Worm (Caenorhabditis elegans) whole organism, L2 larva: Measurements from ENCODE around the gene shk-1.

Source experiments
- C34F6.9 ChIP-seq: fragments of 150-350 bp; optimal IDR thresholded peaks from 2 replicates; lab custom pipeline; 2014; ENCODE audit warnings: missing biosample characterization, missing genetic modification characterization
- F13H6.1 ChIP-seq: sonication (generic microtip); optimal IDR thresholded peaks from 2 replicates; lab custom pipeline; 2016; ENCODE audit warnings: missing genetic modification characterization, missing compliant biosample characterization
- R02D3.7 ChIP-seq: fragments of 150-350 bp; optimal IDR thresholded peaks from 2 replicates; lab custom pipeline; 2014; ENCODE audit warnings: missing biosample characterization, missing genetic modification characterization
- Y55F3AM.14 ChIP-seq: fragments of 200-800 bp; sonication (Bioruptor generic); optimal IDR thresholded peaks from 2 replicates; lab custom pipeline; 2018; ENCODE audit warnings: mild to moderate bottlenecking, missing genetic modification characterization, missing compliant biosample characterization
- ZK546.5 ChIP-seq: sonication (generic microtip); optimal IDR thresholded peaks from 2 replicates; lab custom pipeline; 2017; ENCODE audit warnings: missing biosample characterization, missing genetic modification characterization
- alr-1 ChIP-seq: fragments of 150-350 bp; optimal IDR thresholded peaks from 2 replicates; lab custom pipeline; 2014; ENCODE audit warnings: missing biosample characterization, missing genetic modification characterization
- aly-2 ChIP-seq: fragments of 150-350 bp; optimal IDR thresholded peaks from 2 replicates; lab custom pipeline; 2014; ENCODE audit warnings: missing biosample characterization, missing genetic modification characterization
- ama-1 ChIP-seq: fragments of 150-350 bp; optimal IDR thresholded peaks from 2 replicates; lab custom pipeline; 2018; ENCODE audit warnings: inconsistent platforms
- blmp-1 ChIP-seq: sonication (generic microtip); optimal IDR thresholded peaks from 2 replicates; lab custom pipeline; 2017; ENCODE audit warnings: missing genetic modification characterization, mild to moderate bottlenecking, missing compliant biosample characterization, antibody characterized with exemption, moderate library complexity; ENCODE audit not compliant: insufficient read depth
- ceh-16 ChIP-seq: fragments of 150-350 bp; optimal IDR thresholded peaks from 2 replicates; lab custom pipeline; 2014; ENCODE audit warnings: missing biosample characterization, missing genetic modification characterization
- ceh-82 ChIP-seq: fragments of 150-350 bp; optimal IDR thresholded peaks from 2 replicates; lab custom pipeline; 2014; ENCODE audit warnings: missing biosample characterization, missing genetic modification characterization
- crh-2 ChIP-seq: sonication (generic microtip); optimal IDR thresholded peaks from 2 replicates; lab custom pipeline; 2017; ENCODE audit warnings: missing biosample characterization, missing genetic modification characterization
- dmd-4 ChIP-seq: sonication (generic microtip); optimal IDR thresholded peaks from 2 replicates; lab custom pipeline; 2017; ENCODE audit warnings: missing biosample characterization, missing genetic modification characterization
- egl-27 ChIP-seq: sonication (generic microtip); optimal IDR thresholded peaks from 3 replicates; lab custom pipeline; 2017; ENCODE audit warnings: missing biosample characterization, missing genetic modification reagents, missing genetic modification characterization
- elt-1 ChIP-seq: fragments of 150-350 bp; optimal IDR thresholded peaks from 2 replicates; lab custom pipeline; 2014; ENCODE audit warnings: missing biosample characterization, missing genetic modification characterization
- elt-3 ChIP-seq: sonication (generic microtip); optimal IDR thresholded peaks from 2 replicates; lab custom pipeline; 2017; ENCODE audit warnings: missing biosample characterization, missing genetic modification characterization
- fos-1 ChIP-seq: fragments of 150-350 bp; optimal IDR thresholded peaks from 2 replicates; lab custom pipeline; 2014; ENCODE audit warnings: missing biosample characterization, missing genetic modification characterization
- gmeb-1 ChIP-seq: fragments of 150-350 bp; optimal IDR thresholded peaks from 2 replicates; lab custom pipeline; 2014; ENCODE audit warnings: missing biosample characterization, missing genetic modification characterization
- lin-11 ChIP-seq: fragments of 150-350 bp; sonication (generic microtip); optimal IDR thresholded peaks from 2 replicates; lab custom pipeline; 2014; ENCODE audit warnings: missing biosample characterization, missing genetic modification characterization, inconsistent platforms, mixed read lengths
- lin-13 ChIP-seq: fragments of 150-350 bp; optimal IDR thresholded peaks from 2 replicates; lab custom pipeline; 2014; ENCODE audit warnings: missing biosample characterization, missing genetic modification reagents, missing genetic modification characterization
- lin-39 ChIP-seq: fragments of 150-350 bp; optimal IDR thresholded peaks from 2 replicates; lab custom pipeline; 2014; ENCODE audit warnings: missing biosample characterization, missing genetic modification reagents, missing genetic modification characterization
- lsy-2 ChIP-seq, 2 experiments: fragments of 150-350 bp in 1 of 2; sonication (generic microtip) in 1 of 2; optimal IDR thresholded peaks; 2 replicates each; lab custom pipeline; 2014 to 2017; ENCODE audit warnings: missing biosample characterization in 2 of 2, missing genetic modification characterization in 2 of 2
- mab-5 ChIP-seq: fragments of 150-350 bp; optimal IDR thresholded peaks from 2 replicates; lab custom pipeline; 2014; ENCODE audit warnings: missing biosample characterization, missing genetic modification characterization
- mbf-1 ChIP-seq: sonication (generic microtip); optimal IDR thresholded peaks from 2 replicates; lab custom pipeline; 2017; ENCODE audit warnings: missing biosample characterization, missing genetic modification characterization
- mdl-1 ChIP-seq, 2 experiments: fragments of 150-350 bp in 1 of 2; sonication (generic microtip) in 1 of 2; optimal IDR thresholded peaks; 2 replicates each; lab custom pipeline; 2017; ENCODE audit warnings: missing biosample characterization in 2 of 2, missing genetic modification characterization in 2 of 2
- nhr-10 ChIP-seq: sonication (generic microtip); optimal IDR thresholded peaks from 2 replicates; lab custom pipeline; 2017; ENCODE audit warnings: missing biosample characterization, missing genetic modification characterization
- nhr-11 ChIP-seq: fragments of 150-350 bp; optimal IDR thresholded peaks from 2 replicates; lab custom pipeline; 2014; ENCODE audit warnings: missing biosample characterization, missing genetic modification characterization
- nhr-12 ChIP-seq: fragments of 150-350 bp; optimal IDR thresholded peaks from 2 replicates; lab custom pipeline; 2014; ENCODE audit warnings: missing biosample characterization, missing genetic modification characterization
- nhr-129 ChIP-seq: fragments of 150-350 bp; optimal IDR thresholded peaks from 2 replicates; lab custom pipeline; 2014; ENCODE audit warnings: missing biosample characterization, missing genetic modification characterization
- nhr-21 ChIP-seq: fragments of 150-350 bp; optimal IDR thresholded peaks from 2 replicates; lab custom pipeline; 2014; ENCODE audit warnings: missing biosample characterization, missing genetic modification characterization
- nhr-23 ChIP-seq: fragments of 150-350 bp; optimal IDR thresholded peaks from 2 replicates; lab custom pipeline; 2014; ENCODE audit warnings: missing biosample characterization, missing genetic modification reagents, missing genetic modification characterization
- nhr-237 ChIP-seq: fragments of 150-350 bp; optimal IDR thresholded peaks from 2 replicates; lab custom pipeline; 2014; ENCODE audit warnings: missing biosample characterization, missing genetic modification characterization
- nhr-25 ChIP-seq: fragments of 150-350 bp; sonication (generic microtip); optimal IDR thresholded peaks from 3 replicates; lab custom pipeline; 2014; ENCODE audit warnings: missing biosample characterization, missing genetic modification characterization
- nhr-6 ChIP-seq: fragments of 150-350 bp; optimal IDR thresholded peaks from 2 replicates; lab custom pipeline; 2014; ENCODE audit warnings: missing biosample characterization, missing genetic modification characterization
- nhr-77 ChIP-seq: fragments of 150-350 bp; optimal IDR thresholded peaks from 2 replicates; lab custom pipeline; 2014; ENCODE audit warnings: missing biosample characterization, missing genetic modification characterization
- peb-1 ChIP-seq: fragments of 150-350 bp; optimal IDR thresholded peaks from 2 replicates; lab custom pipeline; 2014; ENCODE audit warnings: missing biosample characterization, missing genetic modification characterization
- sem-4 ChIP-seq: fragments of 150-350 bp; optimal IDR thresholded peaks from 2 replicates; lab custom pipeline; 2014; ENCODE audit warnings: missing biosample characterization, missing genetic modification reagents, missing genetic modification characterization
- skn-1 ChIP-seq: sonication (generic microtip); optimal IDR thresholded peaks from 2 replicates; lab custom pipeline; 2017; ENCODE audit warnings: missing biosample characterization, missing genetic modification characterization
- sma-3 ChIP-seq: sonication (generic microtip); optimal IDR thresholded peaks from 2 replicates; lab custom pipeline; 2016; ENCODE audit warnings: missing genetic modification reagents, missing genetic modification characterization, missing compliant biosample characterization
- sma-9 ChIP-seq, 2 experiments: fragments of 150-350 bp in 1 of 2; sonication (generic microtip) in 1 of 2; optimal IDR thresholded peaks; 2 replicates each; lab custom pipeline; 2014 to 2016; ENCODE audit warnings: missing genetic modification characterization in 2 of 2, mild to moderate bottlenecking in 1 of 2, missing biosample characterization in 1 of 2, missing compliant biosample characterization in 1 of 2, missing genetic modification reagents in 1 of 2, moderate library complexity in 1 of 2
- snpc-4 ChIP-seq: fragments of 150-350 bp; optimal IDR thresholded peaks from 2 replicates; lab custom pipeline; 2014; ENCODE audit warnings: missing biosample characterization, missing genetic modification characterization
- unc-39 ChIP-seq: fragments of 150-350 bp; optimal IDR thresholded peaks from 2 replicates; lab custom pipeline; 2014; ENCODE audit warnings: missing biosample characterization, missing genetic modification characterization
- unc-55 ChIP-seq: fragments of 150-350 bp; sonication (generic microtip); optimal IDR thresholded peaks from 3 replicates; lab custom pipeline; 2014; ENCODE audit warnings: missing biosample characterization, missing genetic modification reagents, missing genetic modification characterization
- unc-62 ChIP-seq: fragments of 150-350 bp; optimal IDR thresholded peaks from 2 replicates; lab custom pipeline; 2014; ENCODE audit warnings: missing biosample characterization, missing genetic modification reagents, missing genetic modification characterization
- zag-1 ChIP-seq: fragments of 150-350 bp; optimal IDR thresholded peaks from 2 replicates; lab custom pipeline; 2014; ENCODE audit warnings: missing biosample characterization, missing genetic modification characterization
- ztf-1 ChIP-seq: fragments of 200-800 bp; sonication (Bioruptor generic); conservative IDR thresholded peaks from 2 replicates; pipeline ENCODE4 v1.3.6; 2022; ENCODE audit warnings: missing genetic modification characterization, missing compliant biosample characterization
- ztf-11 ChIP-seq: sonication (generic microtip); optimal IDR thresholded peaks from 2 replicates; lab custom pipeline; 2017; ENCODE audit warnings: missing biosample characterization, missing genetic modification characterization
- ztf-4 ChIP-seq: fragments of 150-350 bp; optimal IDR thresholded peaks from 2 replicates; lab custom pipeline; 2014; ENCODE audit warnings: missing biosample characterization, missing genetic modification characterization

shk-1 gene

ce11 chrII:9716417-9717039, 41.5 kb upstream of the shk-1 start, which contains the start of gene wee-1.3:
Gene wee-1.3 (minus strand): TSS chrII:9716467.
- TF ChIP-seq unc-55, result peak; percentile 91
- no peak for TF ChIP-seq unc-39 (tag; lab: Kevin White, UChicago)
- TF ChIP-seq ztf-11 (tag; lab: Kevin White, UChicago), result no peak
- peak; percentile 63 for TF ChIP-seq nhr-21 (tag; lab: Kevin White, UChicago)
- peak; percentile 98 for TF ChIP-seq gmeb-1 (tag; lab: Kevin White, UChicago)
- peak; percentile 80 for TF ChIP-seq nhr-25 (tag; lab: Kevin White, UChicago)
- TF ChIP-seq C34F6.9, result peak; percentile 84
- TF ChIP-seq nhr-23 (tag; lab: Kevin White, UChicago), result no peak
- TF ChIP-seq ztf-4, result peak; percentile 36
- no peak for TF ChIP-seq mdl-1 (tag; optimal IDR thresholded peaks at IDR 0.05; lab: Kevin White, UChicago)
- no peak for TF ChIP-seq ceh-82 (tag; lab: Kevin White, UChicago)
- TF ChIP-seq F13H6.1 (tag; lab: Kevin White, UChicago), result peak; percentile 64
- TF ChIP-seq mbf-1 (tag; lab: Kevin White, UChicago), result no peak
- TF ChIP-seq lin-11 (tag; lab: Kevin White, UChicago), result peak; percentile 65
- no peak for TF ChIP-seq zag-1 (tag; lab: Kevin White, UChicago)
- TF ChIP-seq ceh-16 (tag; lab: Kevin White, UChicago), result no peak
- peak; percentile 69 for TF ChIP-seq snpc-4 (tag; lab: Kevin White, UChicago)
- no peak for TF ChIP-seq ZK546.5
- no peak for TF ChIP-seq dmd-4
- TF ChIP-seq nhr-6, result peak; percentile 20
- no peak for TF ChIP-seq nhr-77 (tag; lab: Kevin White, UChicago)
- peak; percentile 16 for TF ChIP-seq R02D3.7 (tag; lab: Kevin White, UChicago)
- TF ChIP-seq nhr-12 (tag; lab: Kevin White, UChicago), result no peak
- TF ChIP-seq sma-3, result peak; percentile 86
- TF ChIP-seq Y55F3AM.14, result no peak
- TF ChIP-seq peb-1, result no peak
- peak; percentile 48 for TF ChIP-seq egl-27 (tag; lab: Kevin White, UChicago)
- TF ChIP-seq nhr-10 (tag; lab: Kevin White, UChicago), result no peak
- no peak for TF ChIP-seq aly-2 (tag; lab: Kevin White, UChicago)
- TF ChIP-seq skn-1 (tag; lab: Kevin White, UChicago), result no peak
- TF ChIP-seq ama-1 (lab: Kevin White, UChicago), result no peak
- peak; percentile 86 for TF ChIP-seq crh-2 (tag; lab: Kevin White, UChicago)
- TF ChIP-seq alr-1, result no peak
- TF ChIP-seq sma-9 (GFP tag; optimal IDR thresholded peaks at IDR 0.05; lab: Kevin White, UChicago), result peak; percentile 79
- no peak for TF ChIP-seq sma-9 (tag; optimal IDR thresholded peaks at IDR 0.05; lab: Kevin White, UChicago)
- no peak for TF ChIP-seq nhr-237 (tag; lab: Kevin White, UChicago)
- peak; percentile 82 for TF ChIP-seq lin-13 (GFP tag; lab: Kevin White, UChicago)
- no peak for TF ChIP-seq ztf-1 (GFP tag; lab: Robert Waterston, UW)
- peak; percentile 83 for TF ChIP-seq nhr-129 (tag; lab: Kevin White, UChicago)
- no peak for TF ChIP-seq unc-62 (GFP tag; lab: Kevin White, UChicago)
- no peak for TF ChIP-seq elt-3 (tag; lab: Kevin White, UChicago)
- TF ChIP-seq lin-39 (tag; lab: Kevin White, UChicago), result no peak
- TF ChIP-seq fos-1 (tag; lab: Kevin White, UChicago), result peak; percentile 55
- no peak for TF ChIP-seq elt-1
- TF ChIP-seq sem-4 (tag; lab: Kevin White, UChicago), result peak; percentile 60
- TF ChIP-seq mab-5 (tag; lab: Kevin White, UChicago), result peak; percentile 61
- peak; percentile 80 to 94 for TF ChIP-seq lsy-2 (tag; optimal IDR thresholded peaks at IDR 0.05; lab: Kevin White, UChicago)
- peak; percentile 62 for TF ChIP-seq nhr-11
- TF ChIP-seq blmp-1 (tag; lab: Kevin White, UChicago), result peak; percentile 43
